Worm (Caenorhabditis elegans): Measurements from ENCODE around the gene idpp-15.
A peak's percentile ranks its signal among the peaks of the same experiment; 100 is the strongest.

idpp-15 gene

ce11 chrIII:8570289-8570688 is 45.4 kb downstream of the idpp-15 start:
- no peak for TF ChIP-seq sma-9 (GFP tag; optimal IDR thresholded peaks at IDR 0.05)
- no peak for TF ChIP-seq sma-9 (tag; optimal IDR thresholded peaks at IDR 0.05)
- no peak for TF ChIP-seq mdl-1 (tag; optimal IDR thresholded peaks at IDR 0.05)
- no peak for TF ChIP-seq skn-1 (tag; optimal IDR thresholded peaks at IDR 0.05)
- no peak for TF ChIP-seq elt-3 (tag; optimal IDR thresholded peaks at IDR 0.05)
- TF ChIP-seq aly-2 (tag; optimal IDR thresholded peaks at IDR 0.05), result no peak
- no peak for TF ChIP-seq egl-27 (tag; optimal IDR thresholded peaks at IDR 0.05)
- no peak for TF ChIP-seq crh-2 (tag; optimal IDR thresholded peaks at IDR 0.05)
- TF ChIP-seq fos-1 (tag; optimal IDR thresholded peaks at IDR 0.05), result no peak
- no peak for TF ChIP-seq zag-1 (tag; optimal IDR thresholded peaks at IDR 0.05)
- no peak for TF ChIP-seq ceh-16 (tag; optimal IDR thresholded peaks at IDR 0.05)
- TF ChIP-seq nhr-21 (tag; optimal IDR thresholded peaks at IDR 0.05), result no peak

- TF ChIP-seq unc-62 (GFP tag; optimal IDR thresholded peaks at IDR 0.05), result no peak
- no peak for TF ChIP-seq crh-2 (tag; optimal IDR thresholded peaks at IDR 0.05)
- no peak for TF ChIP-seq lin-11 (tag; optimal IDR thresholded peaks at IDR 0.05)
- no peak for TF ChIP-seq nhr-237 (tag; optimal IDR thresholded peaks at IDR 0.05)
- TF ChIP-seq lsy-2 (tag; optimal IDR thresholded peaks at IDR 0.05), result no peak
- TF ChIP-seq elt-1 (tag; optimal IDR thresholded peaks at IDR 0.05), result no peak
- TF ChIP-seq blmp-1 (tag; optimal IDR thresholded peaks at IDR 0.05; ENCODE audit: insufficient read depth), result peak; percentile 49
- no peak for TF ChIP-seq sem-4 (tag; optimal IDR thresholded peaks at IDR 0.05)
- TF ChIP-seq zag-1 (tag; optimal IDR thresholded peaks at IDR 0.05), result no peak
- no peak for TF ChIP-seq lin-13 (GFP tag; optimal IDR thresholded peaks at IDR 0.05)
- TF ChIP-seq nhr-10 (tag; optimal IDR thresholded peaks at IDR 0.05), result no peak
- TF ChIP-seq nhr-25 (tag; optimal IDR thresholded peaks at IDR 0.05), result peak; percentile 35
Observed at ce11 chrIII:8571845-8572244, 47.0 kb downstream of the idpp-15 start.

ce11 chrIII:8573301-8573700 is 48.4 kb downstream of the idpp-15 start:
- TF ChIP-seq sma-9 (GFP tag; optimal IDR thresholded peaks at IDR 0.05), result no peak
- TF ChIP-seq sma-9 (tag; optimal IDR thresholded peaks at IDR 0.05), result no peak
- no peak for TF ChIP-seq unc-39 (tag; optimal IDR thresholded peaks at IDR 0.05)
- TF ChIP-seq mab-5 (tag; optimal IDR thresholded peaks at IDR 0.05), result no peak
- TF ChIP-seq elt-3 (tag; optimal IDR thresholded peaks at IDR 0.05), result no peak
- TF ChIP-seq ZK546.5 (tag; optimal IDR thresholded peaks at IDR 0.05), result no peak
- TF ChIP-seq nhr-10 (tag; optimal IDR thresholded peaks at IDR 0.05), result no peak
- no peak for TF ChIP-seq sma-3 (GFP tag; optimal IDR thresholded peaks at IDR 0.05)
- no peak for TF ChIP-seq nhr-11 (tag; optimal IDR thresholded peaks at IDR 0.05)
- TF ChIP-seq R02D3.7 (tag; optimal IDR thresholded peaks at IDR 0.05), result no peak
- TF ChIP-seq lin-11 (tag; optimal IDR thresholded peaks at IDR 0.05), result no peak
- TF ChIP-seq nhr-12 (tag; optimal IDR thresholded peaks at IDR 0.05), result no peak
- no peak for TF ChIP-seq aly-2 (tag; optimal IDR thresholded peaks at IDR 0.05)
- TF ChIP-seq mdl-1 (tag; optimal IDR thresholded peaks at IDR 0.05), result no peak
- TF ChIP-seq peb-1 (tag; optimal IDR thresholded peaks at IDR 0.05), result no peak
- TF ChIP-seq lin-39 (tag; optimal IDR thresholded peaks at IDR 0.05), result no peak

- TF ChIP-seq nhr-6 (tag; optimal IDR thresholded peaks at IDR 0.05), result no peak
- TF ChIP-seq blmp-1 (tag; optimal IDR thresholded peaks at IDR 0.05; ENCODE audit: insufficient read depth), result peak; percentile 68
- TF ChIP-seq nhr-25 (tag; optimal IDR thresholded peaks at IDR 0.05), result no peak
- peak; percentile 35 for TF ChIP-seq elt-1 (tag; optimal IDR thresholded peaks at IDR 0.05)
- no peak for TF ChIP-seq unc-62 (GFP tag; optimal IDR thresholded peaks at IDR 0.05)
Observed at ce11 chrIII:8573869-8574268, 49.0 kb downstream of the idpp-15 start.

- TF ChIP-seq unc-39 (tag; optimal IDR thresholded peaks at IDR 0.05), result no peak
- TF ChIP-seq unc-62 (GFP tag; optimal IDR thresholded peaks at IDR 0.05), result no peak
- TF ChIP-seq ztf-11 (tag; optimal IDR thresholded peaks at IDR 0.05), result no peak
- TF ChIP-seq peb-1 (tag; optimal IDR thresholded peaks at IDR 0.05), result no peak
- no peak for TF ChIP-seq lsy-2 (tag; optimal IDR thresholded peaks at IDR 0.05)
- no peak for TF ChIP-seq ceh-82 (tag; optimal IDR thresholded peaks at IDR 0.05)
- TF ChIP-seq ztf-1 (GFP tag; conservative IDR thresholded peaks at IDR 0.05), result no peak
- no peak for TF ChIP-seq sem-4 (tag; optimal IDR thresholded peaks at IDR 0.05)
- TF ChIP-seq nhr-237 (tag; optimal IDR thresholded peaks at IDR 0.05), result no peak
- TF ChIP-seq elt-3 (tag; optimal IDR thresholded peaks at IDR 0.05), result no peak
- no peak for TF ChIP-seq nhr-25 (tag; optimal IDR thresholded peaks at IDR 0.05)
- TF ChIP-seq nhr-12 (tag; optimal IDR thresholded peaks at IDR 0.05), result no peak
- no peak for TF ChIP-seq ztf-4 (tag; optimal IDR thresholded peaks at IDR 0.05)
- peak; percentile 34 for TF ChIP-seq nhr-21 (tag; optimal IDR thresholded peaks at IDR 0.05)
- no peak for TF ChIP-seq mdl-1 (tag; optimal IDR thresholded peaks at IDR 0.05)
- peak; percentile 15 for TF ChIP-seq egl-27 (tag; optimal IDR thresholded peaks at IDR 0.05)
- TF ChIP-seq nhr-6 (tag; optimal IDR thresholded peaks at IDR 0.05), result no peak
Observed at ce11 chrIII:8574299-8574698, 49.4 kb downstream of the idpp-15 start.
